Fruit fly (Drosophila melanogaster) whole organism, embryonic: ENCODE results near the gene Tango2.

Experiments
- Bgb ChIP-seq: fragments of 200-800 bp; sonication (Bioruptor generic); IDR thresholded peaks from 2 replicates; pipeline ENCODE4 v1.3.6; 2022; ENCODE audit warnings: missing biosample characterization, missing genetic modification characterization; ENCODE audit not compliant: partially characterized antibody
- CG10543 ChIP-seq: fragments of 200-800 bp; sonication (Bioruptor generic); optimal IDR thresholded peaks from 3 replicates; lab custom pipeline; 2017; ENCODE audit warnings: missing biosample characterization, mild to moderate bottlenecking, missing genetic modification characterization, moderate library complexity
- CG11723 ChIP-seq: fragments of 200-800 bp; sonication (Bioruptor generic); optimal IDR thresholded peaks from 2 replicates; lab custom pipeline; 2017; ENCODE audit warnings: missing biosample characterization, mild to moderate bottlenecking, missing genetic modification characterization
- CG13287 ChIP-seq: fragments of 200-800 bp; sonication (Bioruptor generic); IDR thresholded peaks from 2 replicates; pipeline ENCODE4 v1.3.6; 2022; ENCODE audit warnings: missing biosample characterization, missing genetic modification characterization; ENCODE audit not compliant: partially characterized antibody
- CG13624 ChIP-seq: fragments of 200-800 bp; sonication (Bioruptor generic); optimal IDR thresholded peaks from 2 replicates; lab custom pipeline; 2016; ENCODE audit warnings: missing biosample characterization, missing genetic modification characterization
- CG14710 ChIP-seq: fragments of 200-800 bp; sonication (Bioruptor generic); optimal IDR thresholded peaks from 3 replicates; lab custom pipeline; 2019; ENCODE audit warnings: missing biosample characterization, mild to moderate bottlenecking, missing genetic modification characterization, moderate library complexity
- CG14860 ChIP-seq: fragments of 200-800 bp; sonication (Bioruptor generic); IDR thresholded peaks from 3 replicates; pipeline ENCODE4 v1.3.6; 2022; ENCODE audit warnings: missing biosample characterization, missing genetic modification characterization; ENCODE audit not compliant: partially characterized antibody
- CG15601 ChIP-seq: fragments of 200-800 bp; sonication (Bioruptor generic); optimal IDR thresholded peaks from 3 replicates; lab custom pipeline; 2019; ENCODE audit warnings: missing biosample characterization, mild to moderate bottlenecking, missing genetic modification characterization, moderate library complexity
- CG1603 ChIP-seq: fragments of 200-800 bp; sonication (Bioruptor generic); optimal IDR thresholded peaks from 2 replicates; lab custom pipeline; 2019; ENCODE audit warnings: missing biosample characterization, mild to moderate bottlenecking, missing genetic modification characterization, moderate library complexity
- CG17186 ChIP-seq: fragments of 200-800 bp; sonication (Bioruptor generic); optimal IDR thresholded peaks from 3 replicates; lab custom pipeline; 2017; ENCODE audit warnings: missing biosample characterization, missing genetic modification reagents, missing genetic modification characterization
- CG17568 ChIP-seq: fragments of 200-800 bp; sonication (Bioruptor generic); optimal IDR thresholded peaks from 2 replicates; lab custom pipeline; 2018; ENCODE audit warnings: missing biosample characterization, mild to moderate bottlenecking, missing genetic modification characterization, moderate library complexity
- CG43689 ChIP-seq: fragments of 200-800 bp; sonication (Bioruptor generic); IDR thresholded peaks from 2 replicates; pipeline ENCODE4 v1.3.6; 2022; ENCODE audit warnings: missing biosample characterization, missing genetic modification characterization
- CG4617 ChIP-seq: fragments of 200-800 bp; sonication (Bioruptor generic); optimal IDR thresholded peaks from 3 replicates; lab custom pipeline; 2016; ENCODE audit warnings: missing biosample characterization, missing genetic modification characterization, borderline replicate concordance
- CG5953 ChIP-seq: fragments of 200-800 bp; sonication (Bioruptor generic); IDR thresholded peaks from 2 replicates; pipeline ENCODE4 v1.3.6; 2022; ENCODE audit warnings: missing biosample characterization, missing genetic modification characterization
- CG6654 ChIP-seq: fragments of 200-800 bp; sonication (Bioruptor generic); optimal IDR thresholded peaks from 2 replicates; lab custom pipeline; 2017; ENCODE audit warnings: missing biosample characterization, mild to moderate bottlenecking, missing genetic modification characterization
- CG6791 ChIP-seq: fragments of 200-800 bp; sonication (Bioruptor generic); IDR thresholded peaks from 3 replicates; pipeline ENCODE4 v1.3.6; 2022; ENCODE audit warnings: missing biosample characterization, missing genetic modification characterization; ENCODE audit not compliant: partially characterized antibody
- CG7271 ChIP-seq: fragments of 200-800 bp; sonication (Bioruptor generic); optimal IDR thresholded peaks from 2 replicates; lab custom pipeline; 2018; ENCODE audit warnings: missing biosample characterization, mild to moderate bottlenecking, missing genetic modification characterization, moderate library complexity
- CG7963 ChIP-seq: fragments of 200-800 bp; sonication (Bioruptor generic); IDR thresholded peaks from 3 replicates; pipeline ENCODE4 v1.3.6; 2022; ENCODE audit warnings: missing biosample characterization, missing genetic modification characterization; ENCODE audit not compliant: partially characterized antibody
- CG7987 ChIP-seq: fragments of 200-800 bp; sonication (Bioruptor generic); optimal IDR thresholded peaks from 2 replicates; lab custom pipeline; 2018; ENCODE audit warnings: missing biosample characterization, mild to moderate bottlenecking, missing genetic modification characterization, moderate library complexity
- Dll ChIP-seq: fragments of 200-800 bp; sonication (Bioruptor generic); IDR thresholded peaks from 4 replicates; pipeline ENCODE4 v1.3.6; 2022; ENCODE audit warnings: missing biosample characterization, missing genetic modification characterization; ENCODE audit not compliant: partially characterized antibody
- Dp ChIP-seq: fragments of 200-800 bp; sonication (Bioruptor generic); optimal IDR thresholded peaks from 2 replicates; lab custom pipeline; 2018; ENCODE audit warnings: missing biosample characterization, mild to moderate bottlenecking, missing genetic modification characterization, moderate library complexity
- E2f2 ChIP-seq: fragments of 200-800 bp; sonication (Bioruptor generic); IDR thresholded peaks from 2 replicates; pipeline ENCODE4 v1.3.6; 2022; ENCODE audit warnings: missing biosample characterization, missing genetic modification characterization
- Ets97D ChIP-seq: fragments of 200-800 bp; sonication (Bioruptor generic); optimal IDR thresholded peaks from 3 replicates; lab custom pipeline; 2016; ENCODE audit warnings: missing biosample characterization, missing genetic modification characterization
- HHEX ChIP-seq: fragments of 200-800 bp; sonication (Bioruptor generic); optimal IDR thresholded peaks from 3 replicates; lab custom pipeline; 2017; ENCODE audit warnings: missing biosample characterization, mild to moderate bottlenecking, missing genetic modification characterization, missing genetic modification reagents
- HmgD ChIP-seq: fragments of 200-800 bp; sonication (Bioruptor generic); optimal IDR thresholded peaks from 3 replicates; lab custom pipeline; 2016; ENCODE audit warnings: missing biosample characterization, missing genetic modification characterization
- Myb ChIP-seq: fragments of 200-800 bp; sonication (Bioruptor generic); optimal IDR thresholded peaks from 2 replicates; lab custom pipeline; 2016; ENCODE audit warnings: missing biosample characterization, missing genetic modification characterization
- Nf-YC ChIP-seq: fragments of 200-800 bp; optimal IDR thresholded peaks from 3 replicates; lab custom pipeline; 2019; ENCODE audit warnings: missing biosample characterization, mild to moderate bottlenecking, missing genetic modification characterization, moderate library complexity
- Opbp ChIP-seq: fragments of 200-800 bp; sonication (Bioruptor generic); IDR thresholded peaks from 3 replicates; pipeline ENCODE4 v1.3.6; 2022; ENCODE audit warnings: missing biosample characterization, missing genetic modification characterization; ENCODE audit not compliant: partially characterized antibody
- Scr ChIP-seq: fragments of 200-800 bp; sonication (Bioruptor generic); IDR thresholded peaks from 2 replicates; pipeline ENCODE4 v1.3.6; 2022; ENCODE audit warnings: missing biosample characterization, missing genetic modification characterization; ENCODE audit not compliant: partially characterized antibody
- Sin3A ChIP-seq: fragments of >200 bp; optimal IDR thresholded peaks from 2 replicates; lab custom pipeline; 2018
- YL-1 ChIP-seq: fragments of 200-800 bp; sonication (Bioruptor generic); optimal IDR thresholded peaks from 3 replicates; lab custom pipeline; 2017; ENCODE audit warnings: missing biosample characterization, mild to moderate bottlenecking, missing genetic modification characterization
- ap ChIP-seq: fragments of 200-800 bp; sonication (Bioruptor generic); IDR thresholded peaks from 2 replicates; pipeline ENCODE4 v1.3.6; 2022; ENCODE audit warnings: missing biosample characterization, missing genetic modification characterization
- ato ChIP-seq: fragments of 200-800 bp; sonication (Bioruptor generic); IDR thresholded peaks from 2 replicates; pipeline ENCODE4 v1.3.6; 2022; ENCODE audit warnings: missing biosample characterization, missing genetic modification characterization; ENCODE audit not compliant: partially characterized antibody
- dimm ChIP-seq: fragments of 200-800 bp; sonication (Bioruptor generic); IDR thresholded peaks from 2 replicates; pipeline ENCODE4 v1.3.6; 2022; ENCODE audit warnings: missing biosample characterization, missing genetic modification characterization
- eyg ChIP-seq: fragments of 200-800 bp; sonication (Bioruptor generic); optimal IDR thresholded peaks from 3 replicates; lab custom pipeline; 2016; ENCODE audit warnings: missing biosample characterization, missing genetic modification characterization
- gfzf ChIP-seq: fragments of 200-800 bp; sonication (Bioruptor generic); optimal IDR thresholded peaks from 2 replicates; lab custom pipeline; 2016; ENCODE audit warnings: missing biosample characterization, mild to moderate bottlenecking, missing genetic modification characterization, moderate library complexity
- insv ChIP-seq, 2 experiments: fragments of 200-800 bp; sonication (Bioruptor generic); optimal IDR thresholded peaks; 3 replicates each; lab custom pipeline; 2016 to 2018; ENCODE audit warnings: missing biosample characterization in 2 of 2, missing genetic modification characterization in 2 of 2
- knrl ChIP-seq: fragments of 200-800 bp; sonication (Bioruptor generic); IDR thresholded peaks from 3 replicates; pipeline ENCODE4 v1.3.6; 2022; ENCODE audit warnings: missing biosample characterization, missing genetic modification characterization; ENCODE audit not compliant: partially characterized antibody
- nmo ChIP-seq: fragments of 200-800 bp; sonication (Bioruptor generic); optimal IDR thresholded peaks from 2 replicates; lab custom pipeline; 2018; ENCODE audit warnings: missing biosample characterization, mild to moderate bottlenecking, missing genetic modification characterization, moderate library complexity
- phol ChIP-seq: fragments of 200-800 bp; sonication (Bioruptor generic); optimal IDR thresholded peaks from 3 replicates; lab custom pipeline; 2018; ENCODE audit warnings: missing biosample characterization, mild to moderate bottlenecking, missing genetic modification characterization, moderate library complexity
- pzg ChIP-seq: fragments of 200-800 bp; sonication (Bioruptor generic); optimal IDR thresholded peaks from 3 replicates; lab custom pipeline; 2018; ENCODE audit warnings: missing biosample characterization, mild to moderate bottlenecking, missing genetic modification characterization, moderate library complexity
- sens ChIP-seq: fragments of 200-800 bp; sonication (Bioruptor generic); peaks from one replicate; lab custom pipeline; 2016; ENCODE audit warnings: missing biosample characterization, missing genetic modification characterization
- stwl ChIP-seq: fragments of 200-800 bp; sonication (Bioruptor generic); optimal IDR thresholded peaks from 3 replicates; lab custom pipeline; 2018; ENCODE audit warnings: missing biosample characterization, mild to moderate bottlenecking, missing genetic modification characterization, moderate library complexity
- tna ChIP-seq: fragments of 200-800 bp; sonication (Bioruptor generic); IDR thresholded peaks from 2 replicates; pipeline ENCODE4 v1.3.6; 2022; ENCODE audit warnings: missing biosample characterization, missing genetic modification characterization; ENCODE audit not compliant: partially characterized antibody
- vnd ChIP-seq: fragments of 200-800 bp; sonication (Bioruptor generic); IDR thresholded peaks from 3 replicates; pipeline ENCODE4 v1.3.6; 2022; ENCODE audit warnings: missing biosample characterization, missing genetic modification characterization; ENCODE audit not compliant: partially characterized antibody
- yki ChIP-seq: fragments of >200 bp; optimal IDR thresholded peaks from 3 replicates; lab custom pipeline; 2018

Tango2 gene

dm6 chrX:13611884-13612283 lies 4.9 kb upstream of the Tango2 start, which contains the start of the genes Ndc80 and BthD (continued):
- TF ChIP-seq Sin3A (lab: Kevin White, UChicago) (peak; percentile 49), Scr (GFP tag; lab: Robert Waterston, UW) (peak; percentile 62), CG17186 (GFP tag; lab: Kevin White, UChicago) (peak; percentile 51), CG4617 (GFP tag; lab: Kevin White, UChicago) (peak; percentile 14), CG7271 (no peak), Dll (GFP tag; lab: Robert Waterston, UW) (peak; percentile 63; the same call in 3 of the 4 replicates), knrl (GFP tag; lab: Robert Waterston, UW) (peak; percentile 56), ap (GFP tag; lab: Robert Waterston, UW) (no peak), Myb (GFP tag; lab: Kevin White, UChicago) (peak; percentile 77), CG43689 (no peak), CG6791 (peak; percentile 48; the same call in 2 of the 3 replicates), phol (tag; lab: Kevin White, UChicago) (peak; percentile 48), ato (peak; percentile 57), CG1603 (tag; lab: Kevin White, UChicago) (peak; percentile 67), gfzf (GFP tag; lab: Kevin White, UChicago) (peak; percentile 39), Nf-YC (tag; lab: Kevin White, UChicago) (peak; percentile 12), CG5953 (GFP tag; lab: Robert Waterston, UW) (no peak), E2f2 (GFP tag; lab: Robert Waterston, UW) (peak; percentile 97), Bgb (GFP tag; lab: Robert Waterston, UW) (peak; percentile 72), nmo (peak; percentile 14), tna (GFP tag; lab: Robert Waterston, UW) (peak; percentile 58; the same call in 1 of the 2 replicates), CG7987 (GFP tag; lab: Kevin White, UChicago) (no peak), CG7963 (GFP tag; lab: Robert Waterston, UW) (0 out of 3 replicates have a peak, but pooled peaks have one; percentile 19), CG10543 (GFP tag; lab: Kevin White, UChicago) (no peak), Ets97D (peak; percentile 24), CG14860 (GFP tag; lab: Robert Waterston, UW) (peak; percentile 46; the same call in 1 of the 3 replicates), CG14710 (peak; percentile 43), insv (GFP tag; optimal IDR thresholded peaks at IDR 0.05; lab: Kevin White, UChicago) (peak in 1 of 2 experiments; percentile 34), CG11723 (GFP tag; lab: Kevin White, UChicago) (no peak), sens (GFP tag; lab: Kevin White, UChicago) (peak; percentile 73), CG6654 (no peak), vnd (GFP tag; lab: Robert Waterston, UW) (peak; percentile 54; the same call in 1 of the 3 replicates), CG13287 (GFP tag; lab: Robert Waterston, UW) (peak; percentile 75), HHEX (GFP tag; lab: Kevin White, UChicago) (no peak), YL-1 (GFP tag; lab: Kevin White, UChicago) (peak; percentile 43), eyg (no peak), yki (lab: Kevin White, UChicago) (no peak), stwl (tag; lab: Kevin White, UChicago) (peak; percentile 45), CG13624 (GFP tag; lab: Kevin White, UChicago) (peak; percentile 48), dimm (GFP tag; lab: Robert Waterston, UW) (no peak), Opbp (GFP tag; lab: Robert Waterston, UW) (peak; percentile 59; the same call in 1 of the 3 replicates), Dp (peak; percentile 94), CG15601 (tag; lab: Kevin White, UChicago) (no peak), pzg (peak; percentile 85), HmgD (peak; percentile 10), CG17568 (GFP tag; lab: Kevin White, UChicago) (no peak)
